Worm (Caenorhabditis elegans) whole organism, L3 larva: Measurements from ENCODE around the gene F11C1.7.
A peak's percentile ranks its signal among the peaks of the same experiment; 100 is the strongest.

ENCODE experiments used
- R02D3.7 ChIP-seq: fragments of 150-350 bp; optimal IDR thresholded peaks from 2 replicates; lab custom pipeline; 2014; ENCODE audit warnings: missing biosample characterization, missing genetic modification characterization
- ZK546.5 ChIP-seq: sonication (generic microtip); optimal IDR thresholded peaks from 2 replicates; lab custom pipeline; 2017; ENCODE audit warnings: missing biosample characterization, missing genetic modification characterization
- aly-2 ChIP-seq: fragments of 150-350 bp; optimal IDR thresholded peaks from 2 replicates; lab custom pipeline; 2014; ENCODE audit warnings: missing biosample characterization, missing genetic modification characterization
- ama-1 ChIP-seq: fragments of 150-350 bp; optimal IDR thresholded peaks from 2 replicates; lab custom pipeline; 2018
- ceh-28 ChIP-seq: fragments of 150-350 bp; optimal IDR thresholded peaks from 2 replicates; lab custom pipeline; 2014; ENCODE audit warnings: missing biosample characterization, missing genetic modification reagents, missing genetic modification characterization
- ceh-82 ChIP-seq: fragments of 150-350 bp; optimal IDR thresholded peaks from 2 replicates; lab custom pipeline; 2014; ENCODE audit warnings: missing biosample characterization, missing genetic modification characterization
- ceh-9 ChIP-seq: sonication (generic microtip); optimal IDR thresholded peaks from 2 replicates; lab custom pipeline; 2018; ENCODE audit warnings: missing biosample characterization, missing genetic modification characterization
- egl-5 ChIP-seq: fragments of 150-350 bp; optimal IDR thresholded peaks from 2 replicates; lab custom pipeline; 2017; ENCODE audit warnings: missing biosample characterization, missing genetic modification reagents, missing genetic modification characterization, inconsistent platforms
- elt-1 ChIP-seq: fragments of 150-350 bp; optimal IDR thresholded peaks from 2 replicates; lab custom pipeline; 2014; ENCODE audit warnings: missing biosample characterization, missing genetic modification characterization
- elt-2 ChIP-seq: sonication (generic microtip); optimal IDR thresholded peaks from 2 replicates; lab custom pipeline; 2016; ENCODE audit warnings: missing genetic modification reagents, mild to moderate bottlenecking, missing genetic modification characterization, missing compliant biosample characterization
- elt-3 ChIP-seq, 3 experiments: fragments of 150-350 bp in 1 of 3; sonication (generic microtip) in 2 of 3; optimal IDR thresholded peaks; 2 replicates in 2 of 3; 4 replicates in 1 of 3; lab custom pipeline; 2014 to 2017; ENCODE audit warnings: missing biosample characterization in 3 of 3, missing genetic modification characterization in 3 of 3
- fkh-10 ChIP-seq: sonication (generic microtip); optimal IDR thresholded peaks from 2 replicates; lab custom pipeline; 2017; ENCODE audit warnings: missing biosample characterization, missing genetic modification reagents, missing genetic modification characterization
- fkh-2 ChIP-seq: fragments of 150-350 bp; optimal IDR thresholded peaks from 2 replicates; lab custom pipeline; 2014; ENCODE audit warnings: missing biosample characterization, missing genetic modification reagents, missing genetic modification characterization
- fos-1 ChIP-seq: fragments of 150-350 bp; optimal IDR thresholded peaks from 2 replicates; lab custom pipeline; 2014; ENCODE audit warnings: missing biosample characterization, missing genetic modification characterization
- hmg-11 ChIP-seq: sonication (generic microtip); optimal IDR thresholded peaks from 2 replicates; lab custom pipeline; 2016; ENCODE audit warnings: missing genetic modification characterization, missing compliant biosample characterization
- jun-1 ChIP-seq: fragments of 150-350 bp; optimal IDR thresholded peaks from 2 replicates; lab custom pipeline; 2014; ENCODE audit warnings: missing biosample characterization, missing genetic modification reagents, missing genetic modification characterization
- lin-15B ChIP-seq: fragments of 150-350 bp; optimal IDR thresholded peaks from 2 replicates; lab custom pipeline; 2014; ENCODE audit warnings: missing biosample characterization, missing genetic modification characterization
- lin-39 ChIP-seq: fragments of 150-350 bp; optimal IDR thresholded peaks from 2 replicates; lab custom pipeline; 2018; ENCODE audit warnings: missing biosample characterization, missing genetic modification reagents, missing genetic modification characterization
- lsy-12 ChIP-seq: sonication (generic microtip); optimal IDR thresholded peaks from 2 replicates; lab custom pipeline; 2016; ENCODE audit warnings: mild to moderate bottlenecking, missing genetic modification characterization, missing compliant biosample characterization
- mdl-1 ChIP-seq: fragments of 150-350 bp; optimal IDR thresholded peaks from 2 replicates; lab custom pipeline; 2014; ENCODE audit warnings: missing biosample characterization, missing genetic modification characterization
- mml-1 ChIP-seq: fragments of 150-350 bp; sonication (generic microtip); optimal IDR thresholded peaks from 3 replicates; lab custom pipeline; 2014; ENCODE audit warnings: missing biosample characterization, missing genetic modification characterization
- nfya-1 ChIP-seq: sonication (generic microtip); optimal IDR thresholded peaks from 2 replicates; lab custom pipeline; 2017; ENCODE audit warnings: missing genetic modification characterization, mild to moderate bottlenecking, missing compliant biosample characterization, antibody characterized with exemption, moderate library complexity; ENCODE audit not compliant: insufficient read depth
- nhr-11 ChIP-seq: fragments of 150-350 bp; optimal IDR thresholded peaks from 2 replicates; lab custom pipeline; 2014; ENCODE audit warnings: missing biosample characterization, missing genetic modification characterization
- nhr-12 ChIP-seq: fragments of 150-350 bp; optimal IDR thresholded peaks from 2 replicates; lab custom pipeline; 2014; ENCODE audit warnings: missing biosample characterization, missing genetic modification characterization
- nhr-23 ChIP-seq: fragments of 150-350 bp; optimal IDR thresholded peaks from 2 replicates; lab custom pipeline; 2014; ENCODE audit warnings: missing biosample characterization, missing genetic modification reagents, missing genetic modification characterization
- nhr-237 ChIP-seq: fragments of 150-350 bp; optimal IDR thresholded peaks from 2 replicates; lab custom pipeline; 2014; ENCODE audit warnings: missing biosample characterization, missing genetic modification characterization
- nhr-25 ChIP-seq: sonication (generic microtip); optimal IDR thresholded peaks from 2 replicates; lab custom pipeline; 2017; ENCODE audit warnings: missing biosample characterization, missing genetic modification characterization
- nhr-43 ChIP-seq: sonication (generic microtip); optimal IDR thresholded peaks from 2 replicates; lab custom pipeline; 2016; ENCODE audit warnings: mild to moderate bottlenecking, missing genetic modification characterization, missing compliant biosample characterization; ENCODE audit not compliant: poor library complexity, severe bottlenecking
- nhr-67 ChIP-seq: fragments of 150-350 bp; optimal IDR thresholded peaks from 2 replicates; lab custom pipeline; 2014; ENCODE audit warnings: missing biosample characterization, missing genetic modification characterization
- nhr-76 ChIP-seq: fragments of 150-350 bp; sonication (generic microtip); optimal IDR thresholded peaks from 5 replicates; lab custom pipeline; 2014; ENCODE audit warnings: missing biosample characterization, missing genetic modification characterization
- nhr-77 ChIP-seq: fragments of 150-350 bp; optimal IDR thresholded peaks from 2 replicates; lab custom pipeline; 2014; ENCODE audit warnings: missing biosample characterization, missing genetic modification characterization
- pha-4 ChIP-seq: fragments of 150-350 bp; optimal IDR thresholded peaks from 2 replicates; lab custom pipeline; 2014; ENCODE audit warnings: missing biosample characterization, missing genetic modification reagents, missing genetic modification characterization
- pqm-1 ChIP-seq: fragments of 150-350 bp; optimal IDR thresholded peaks from 2 replicates; lab custom pipeline; 2017; ENCODE audit warnings: missing biosample characterization, missing genetic modification characterization, inconsistent platforms
- skn-1 ChIP-seq: fragments of 150-350 bp; optimal IDR thresholded peaks from 2 replicates; lab custom pipeline; 2014; ENCODE audit warnings: missing biosample characterization, missing genetic modification characterization
- snpc-4 ChIP-seq: fragments of 150-350 bp; optimal IDR thresholded peaks from 2 replicates; lab custom pipeline; 2014; ENCODE audit warnings: missing biosample characterization, missing genetic modification characterization
- tbx-2 ChIP-seq: sonication (generic microtip); optimal IDR thresholded peaks from 2 replicates; lab custom pipeline; 2016; ENCODE audit warnings: mild to moderate bottlenecking, missing genetic modification characterization, missing compliant biosample characterization
- unc-62 ChIP-seq: fragments of 150-350 bp; sonication (generic microtip); optimal IDR thresholded peaks from 4 replicates; lab custom pipeline; 2014; ENCODE audit warnings: missing biosample characterization, missing genetic modification reagents, missing genetic modification characterization
- zag-1 ChIP-seq: fragments of 150-350 bp; optimal IDR thresholded peaks from 2 replicates; lab custom pipeline; 2014; ENCODE audit warnings: missing biosample characterization, missing genetic modification characterization
- ztf-11 ChIP-seq: fragments of 150-350 bp; optimal IDR thresholded peaks from 2 replicates; lab custom pipeline; 2014; ENCODE audit warnings: missing biosample characterization, missing genetic modification characterization

The F11C1.7 gene

DNA sequence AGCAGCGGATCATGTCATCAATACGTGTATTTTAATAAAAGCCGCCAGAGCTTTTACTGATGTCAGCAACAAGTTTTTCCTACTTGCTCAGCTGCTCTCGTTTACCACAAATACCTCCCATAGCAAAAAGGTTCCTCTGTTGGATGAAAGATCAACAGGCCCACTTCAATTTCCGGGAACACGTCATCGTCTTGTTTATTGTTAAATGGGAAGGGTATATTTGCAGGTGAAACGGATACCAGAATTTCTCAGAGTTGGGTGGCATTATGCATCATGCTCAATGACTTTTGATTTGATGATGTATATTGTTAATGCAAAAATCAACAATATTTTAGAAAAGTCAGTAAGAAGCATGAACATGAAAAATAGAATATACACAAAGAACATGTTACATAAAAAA, 38.0 kb upstream of the F11C1.7 start:
- TF ChIP-seq fkh-2 (tag; lab: Kevin White, UChicago) (no peak), mml-1 (no peak), nhr-77 (no peak), nhr-11 (tag; lab: Kevin White, UChicago) (no peak), nhr-76 (no peak), lin-39 (tag; lab: Kevin White, UChicago) (no peak), nhr-23 (tag; lab: Kevin White, UChicago) (no peak), jun-1 (tag; lab: Kevin White, UChicago) (no peak), snpc-4 (tag; lab: Kevin White, UChicago) (no peak), unc-62 (GFP tag; lab: Kevin White, UChicago) (no peak), ceh-9 (tag; lab: Kevin White, UChicago) (no peak), ztf-11 (no peak), pha-4 (tag; lab: Kevin White, UChicago) (no peak), elt-3 (tag; optimal IDR thresholded peaks at IDR 0.05; lab: Kevin White, UChicago) (no peak), egl-5 (no peak), mdl-1 (tag; lab: Kevin White, UChicago) (no peak)

DNA sequence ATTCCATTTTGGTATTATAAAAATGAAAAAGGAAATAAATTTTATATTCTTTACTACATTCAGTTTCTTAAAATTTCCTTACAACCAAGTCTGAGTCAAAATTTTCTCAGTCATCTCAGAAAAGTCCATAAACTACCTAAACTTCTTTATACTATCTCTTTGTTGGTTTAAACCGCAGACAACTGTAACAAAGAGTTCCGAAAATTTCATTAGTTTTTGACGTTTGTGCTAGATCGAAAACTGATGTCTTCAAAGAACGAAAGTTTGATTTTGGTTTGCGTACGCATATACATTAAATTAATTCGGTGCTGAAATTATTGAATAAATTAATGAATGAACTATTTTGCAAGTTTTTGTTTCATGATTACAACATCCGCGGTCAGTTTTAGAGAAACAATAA, 30.2 kb upstream of the F11C1.7 start:
- no peak for TF ChIP-seq lin-15B (tag; lab: Kevin White, UChicago)
- no peak for TF ChIP-seq nhr-67 (tag; lab: Kevin White, UChicago)
- TF ChIP-seq nfya-1 (tag; lab: Kevin White, UChicago): no peak
- TF ChIP-seq fkh-10 (GFP tag; lab: Kevin White, UChicago): peak; percentile 76
- TF ChIP-seq fos-1 (tag; lab: Kevin White, UChicago): no peak

DNA sequence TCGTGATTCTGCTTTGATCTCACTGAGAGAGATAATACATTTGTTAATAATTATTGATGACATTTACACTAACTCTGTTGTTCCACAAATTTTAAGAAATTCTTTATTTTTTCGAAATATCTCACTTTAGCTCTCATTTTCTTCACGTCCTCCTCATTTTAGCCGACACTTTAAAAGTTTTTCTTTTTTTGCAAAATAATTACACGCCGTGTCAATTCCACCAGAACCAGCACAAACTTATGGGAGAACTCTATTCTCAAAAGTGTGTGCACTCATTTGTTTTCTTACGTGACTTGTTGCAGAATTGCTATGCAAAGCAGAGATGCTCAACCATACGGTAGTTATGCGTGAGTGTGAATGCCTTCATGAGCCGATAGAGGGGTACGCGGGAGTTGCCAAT, 24.0 kb upstream of the F11C1.7 start, which contains the start of gene frpr-2:
frpr-2 (plus strand) TSS at position 301 of the 400 bp plus-strand sequence.
- TF ChIP-seq nhr-11 (tag; lab: Kevin White, UChicago) (no peak), pqm-1 (tag; lab: Kevin White, UChicago) (no peak), ztf-11 (no peak), nhr-25 (no peak), egl-5 (no peak), aly-2 (tag; lab: Kevin White, UChicago) (no peak), hmg-11 (tag; lab: Kevin White, UChicago) (no peak), ama-1 (lab: Kevin White, UChicago) (no peak), tbx-2 (tag; lab: Kevin White, UChicago) (no peak), lin-39 (tag; lab: Kevin White, UChicago) (no peak), pha-4 (tag; lab: Kevin White, UChicago) (no peak), mdl-1 (tag; lab: Kevin White, UChicago) (no peak), elt-1 (tag; lab: Kevin White, UChicago) (no peak)
- TF ChIP-seq, all 47 proteins: peak for 0

DNA sequence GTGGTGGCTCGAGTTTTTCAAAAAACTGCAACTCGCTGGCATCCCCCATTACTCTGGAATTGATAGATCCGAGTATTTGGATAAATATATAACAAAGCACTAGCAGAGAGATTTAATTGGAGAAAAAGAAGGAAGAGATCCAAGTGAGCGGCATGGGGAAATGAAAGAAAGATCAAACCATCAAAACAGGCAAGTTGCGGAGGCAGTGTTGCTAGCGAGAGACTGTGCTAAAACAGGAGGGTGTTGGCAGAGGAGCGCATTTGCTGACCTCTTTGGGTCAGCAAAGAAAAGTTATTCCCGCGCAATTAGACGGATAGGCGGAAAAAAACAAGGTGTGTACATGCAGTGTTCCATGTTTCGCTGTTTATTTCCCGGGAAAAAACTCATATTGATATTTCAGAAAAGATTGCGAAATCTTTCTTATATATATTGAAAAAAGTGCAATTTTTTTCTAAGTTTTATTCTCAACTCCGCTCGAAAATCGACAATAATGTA, 13.5 kb upstream of the F11C1.7 start, which contains the start of gene ppk-3:
ppk-3 (minus strand) TSS at position 51 of the 495 bp plus-strand sequence.
- TF ChIP-seq lin-39 (tag; lab: Kevin White, UChicago): peak; percentile 68
- TF ChIP-seq nhr-12 (tag; lab: Kevin White, UChicago): no peak
- TF ChIP-seq ceh-28 (tag; lab: Kevin White, UChicago): peak; percentile 55
- no peak for TF ChIP-seq nhr-77
- peak; percentile 86 for TF ChIP-seq nhr-43 (tag; lab: Kevin White, UChicago)
- peak; percentile 35 for TF ChIP-seq tbx-2 (tag; lab: Kevin White, UChicago)
- TF ChIP-seq jun-1 (tag; lab: Kevin White, UChicago): peak; percentile 61
- TF ChIP-seq nhr-237: no peak
- TF ChIP-seq skn-1 (tag; lab: Kevin White, UChicago): no peak
- peak; percentile 52 for TF ChIP-seq R02D3.7
- peak; percentile 40 for TF ChIP-seq pqm-1 (tag; lab: Kevin White, UChicago)
- peak; percentile 81 for TF ChIP-seq lin-15B (tag; lab: Kevin White, UChicago)
- peak; percentile 61 for TF ChIP-seq elt-1 (tag; lab: Kevin White, UChicago)
- peak; percentile 87 for TF ChIP-seq pha-4 (tag; lab: Kevin White, UChicago)
- TF ChIP-seq elt-3 (tag; optimal IDR thresholded peaks at IDR 0.05; lab: Kevin White, UChicago): peak in 1 of 3 experiments; percentile 24
- TF ChIP-seq lsy-12: peak; percentile 6
- no peak for TF ChIP-seq nfya-1 (tag; lab: Kevin White, UChicago)
- no peak for TF ChIP-seq ZK546.5
- peak; percentile 70 for TF ChIP-seq hmg-11 (tag; lab: Kevin White, UChicago)
- TF ChIP-seq elt-2 (tag; lab: Kevin White, UChicago): peak; percentile 20
- TF ChIP-seq egl-5: no peak
- TF ChIP-seq nhr-23 (tag; lab: Kevin White, UChicago): peak; percentile 96
- TF ChIP-seq nhr-25: peak; percentile 94
- no peak for TF ChIP-seq fkh-10 (GFP tag; lab: Kevin White, UChicago)
- no peak for TF ChIP-seq zag-1 (tag; lab: Kevin White, UChicago)
- peak; percentile 4 for TF ChIP-seq ceh-82 (tag; lab: Kevin White, UChicago)
- no peak for TF ChIP-seq fos-1 (tag; lab: Kevin White, UChicago)
